Fruit fly (Drosophila melanogaster) whole organism: ENCODE data around the gene ac.

Experiments
- CG8478 ChIP-seq: fragments of >200 bp; optimal IDR thresholded peaks from 2 replicates; lab custom pipeline; 2018; ENCODE audit warnings: inconsistent platforms
- Dll ChIP-seq: fragments of >200 bp; optimal IDR thresholded peaks from 2 replicates; lab custom pipeline; 2017
- EcR ChIP-seq, 2 experiments: fragments of >200 bp; optimal IDR thresholded peaks; 2 replicates each; lab custom pipeline; 2017; ENCODE audit warnings: missing biosample characterization in 2 of 2, missing genetic modification characterization in 2 of 2, missing genetic modification reagents in 2 of 2
- psq ChIP-seq: fragments of >200 bp; optimal IDR thresholded peaks from 2 replicates; lab custom pipeline; 2017
- usp ChIP-seq: fragments of >200 bp; optimal IDR thresholded peaks from 2 replicates; lab custom pipeline; 2017; ENCODE audit warnings: missing biosample characterization, missing genetic modification characterization, mixed read lengths

DNA sequence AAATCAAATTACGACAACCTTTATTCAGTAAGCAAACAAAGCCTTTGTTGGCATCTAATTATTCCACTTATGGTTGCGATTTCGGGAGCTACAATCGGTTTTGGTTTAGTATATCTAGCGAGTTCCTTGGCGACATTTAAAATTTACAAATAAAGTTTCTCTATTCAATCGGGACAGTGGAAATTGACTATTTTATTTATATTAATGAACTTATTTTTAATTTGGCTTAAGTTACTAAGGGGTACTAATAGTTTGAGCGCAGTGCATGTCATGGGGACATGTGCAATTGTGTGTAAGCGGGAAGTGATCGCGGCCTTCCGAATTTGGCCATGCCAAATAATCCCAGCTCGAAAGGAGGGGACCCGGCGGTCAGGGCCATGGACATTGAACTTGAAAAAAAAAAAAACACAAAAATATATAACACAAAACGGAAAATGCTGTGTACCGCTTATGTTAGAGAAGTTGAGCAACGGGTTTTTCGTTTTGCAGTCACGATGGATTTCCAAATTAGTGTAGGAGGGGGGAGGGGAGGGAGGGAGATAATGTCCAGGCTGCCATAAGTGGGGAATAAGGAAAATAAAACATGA, 15.8 kb upstream of the ac start:
- no peak for TF ChIP-seq CG8478 (lab: Kevin White, UChicago)
- no peak for TF ChIP-seq Dll (lab: Kevin White, UChicago)
- TF ChIP-seq EcR (GFP tag; optimal IDR thresholded peaks at IDR 0.05; lab: Kevin White, UChicago) = no peak
- TF ChIP-seq psq (lab: Kevin White, UChicago) = no peak
- TF ChIP-seq usp (GFP tag; lab: Kevin White, UChicago) = no peak
